Fruit fly (Drosophila melanogaster) whole organism, embryonic: ENCODE measurements around the gene CG43448.

Experiments
- Adf1 ChIP-seq: fragments of 200-800 bp; sonication (Bioruptor generic); IDR thresholded peaks from 2 replicates; pipeline ENCODE4 v1.3.6; 2022; ENCODE audit warnings: missing biosample characterization, missing genetic modification characterization
- Antp ChIP-seq: fragments of 200-800 bp; sonication (Bioruptor generic); optimal IDR thresholded peaks from 3 replicates; lab custom pipeline; 2016; ENCODE audit warnings: missing biosample characterization, missing genetic modification characterization
- Atf-2 ChIP-seq: fragments of 200-800 bp; sonication (Bioruptor generic); optimal IDR thresholded peaks from 2 replicates; lab custom pipeline; 2016; ENCODE audit warnings: missing biosample characterization, missing genetic modification characterization
- Atf6 ChIP-seq: fragments of 200-800 bp; sonication (Bioruptor generic); IDR thresholded peaks from 2 replicates; pipeline ENCODE4 v1.3.6; 2022; ENCODE audit warnings: missing biosample characterization, missing genetic modification characterization
- CG10274 ChIP-seq: fragments of 200-800 bp; sonication (Bioruptor generic); optimal IDR thresholded peaks from 3 replicates; lab custom pipeline; 2017; ENCODE audit warnings: missing biosample characterization, mild to moderate bottlenecking, missing genetic modification characterization
- CG10959 ChIP-seq: fragments of 200-800 bp; sonication (Bioruptor generic); IDR thresholded peaks from 2 replicates; pipeline ENCODE4 v1.3.6; 2022; ENCODE audit warnings: missing biosample characterization, missing genetic modification characterization
- CG11398 ChIP-seq: fragments of 200-800 bp; sonication (Bioruptor generic); optimal IDR thresholded peaks from 2 replicates; lab custom pipeline; 2016; ENCODE audit warnings: missing biosample characterization, missing genetic modification characterization
- CG12299 ChIP-seq: fragments of 200-800 bp; sonication (Bioruptor generic); optimal IDR thresholded peaks from 2 replicates; lab custom pipeline; 2018; ENCODE audit warnings: missing biosample characterization, mild to moderate bottlenecking, missing genetic modification characterization
- CG14050 ChIP-seq: fragments of 200-800 bp; sonication (Bioruptor generic); IDR thresholded peaks from 3 replicates; pipeline ENCODE4 v1.3.6; 2022; ENCODE audit warnings: missing biosample characterization, missing genetic modification characterization
- CG16815 ChIP-seq: fragments of 200-800 bp; sonication (Bioruptor generic); optimal IDR thresholded peaks from 3 replicates; lab custom pipeline; 2017; ENCODE audit warnings: missing biosample characterization, mild to moderate bottlenecking, missing genetic modification characterization
- CG17612 ChIP-seq: fragments of 200-800 bp; sonication (Bioruptor generic); IDR thresholded peaks from 2 replicates; pipeline ENCODE4 v1.3.6; 2022; ENCODE audit warnings: missing biosample characterization, missing genetic modification characterization
- CG1832 ChIP-seq: fragments of 200-800 bp; sonication (Bioruptor generic); optimal IDR thresholded peaks from 2 replicates; lab custom pipeline; 2017; ENCODE audit warnings: missing biosample characterization, mild to moderate bottlenecking, missing genetic modification characterization, inconsistent platforms
- CG2120 ChIP-seq: fragments of 200-800 bp; sonication (Bioruptor generic); optimal IDR thresholded peaks from 3 replicates; lab custom pipeline; 2016; ENCODE audit warnings: missing biosample characterization, missing genetic modification characterization
- CG34224 ChIP-seq: fragments of 200-800 bp; sonication (Bioruptor generic); IDR thresholded peaks from 3 replicates; pipeline ENCODE4 v1.3.6; 2022; ENCODE audit warnings: missing biosample characterization, missing genetic modification characterization; ENCODE audit not compliant: partially characterized antibody
- D ChIP-seq, 2 experiments: fragments of 200-800 bp in 1 of 2; fragments of >200 bp in 1 of 2; sonication (Bioruptor generic) in 1 of 2; optimal IDR thresholded peaks; 2 replicates in 1 of 2; 3 replicates in 1 of 2; lab custom pipeline; 2017; ENCODE audit warnings: mild to moderate bottlenecking in 1 of 2, missing biosample characterization in 1 of 2, missing genetic modification characterization in 1 of 2, missing genetic modification reagents in 1 of 2
- Hr3 ChIP-seq: fragments of 200-800 bp; sonication (Bioruptor generic); optimal IDR thresholded peaks from 3 replicates; lab custom pipeline; 2016; ENCODE audit warnings: missing biosample characterization, missing genetic modification characterization
- Mes4 ChIP-seq: fragments of 200-800 bp; sonication (Bioruptor generic); optimal IDR thresholded peaks from 2 replicates; lab custom pipeline; 2016; ENCODE audit warnings: missing biosample characterization, missing genetic modification characterization
- NFAT ChIP-seq: fragments of 200-800 bp; sonication (Bioruptor generic); IDR thresholded peaks from 2 replicates; pipeline ENCODE4 v1.3.6; 2022; ENCODE audit warnings: missing biosample characterization, missing genetic modification characterization
- Nf-YB ChIP-seq: fragments of 200-800 bp; sonication (Bioruptor generic); optimal IDR thresholded peaks from 3 replicates; lab custom pipeline; 2019; ENCODE audit warnings: missing biosample characterization, mild to moderate bottlenecking, missing genetic modification characterization, moderate library complexity
- Nf-YC ChIP-seq: fragments of 200-800 bp; optimal IDR thresholded peaks from 3 replicates; lab custom pipeline; 2019; ENCODE audit warnings: missing biosample characterization, mild to moderate bottlenecking, missing genetic modification characterization, moderate library complexity
- Poxn ChIP-seq: fragments of 200-800 bp; sonication (Bioruptor generic); IDR thresholded peaks from 2 replicates; pipeline ENCODE4 v1.3.6; 2022; ENCODE audit warnings: missing biosample characterization, missing genetic modification characterization
- Rx ChIP-seq: fragments of 200-800 bp; sonication (Bioruptor generic); IDR thresholded peaks from 2 replicates; pipeline ENCODE4 v1.3.6; 2022; ENCODE audit warnings: missing biosample characterization, missing genetic modification characterization
- Sox100B ChIP-seq: fragments of 200-800 bp; sonication (Bioruptor generic); optimal IDR thresholded peaks from 3 replicates; lab custom pipeline; 2018; ENCODE audit warnings: missing biosample characterization, mild to moderate bottlenecking, missing genetic modification characterization
- Sox102F ChIP-seq: fragments of 200-800 bp; sonication (Bioruptor generic); optimal IDR thresholded peaks from 2 replicates; lab custom pipeline; 2018; ENCODE audit warnings: missing biosample characterization, mild to moderate bottlenecking, missing genetic modification characterization, moderate library complexity
- Usf ChIP-seq: fragments of 200-800 bp; sonication (Bioruptor generic); optimal IDR thresholded peaks from 2 replicates; lab custom pipeline; 2017; ENCODE audit warnings: missing genotype, missing biosample characterization, missing genetic modification characterization
- ac ChIP-seq: fragments of 200-800 bp; sonication (Bioruptor generic); optimal IDR thresholded peaks from 3 replicates; lab custom pipeline; 2017; ENCODE audit warnings: missing biosample characterization, mild to moderate bottlenecking, missing genetic modification characterization
- cad ChIP-seq: fragments of >200 bp; optimal IDR thresholded peaks from 2 replicates; lab custom pipeline; 2017; ENCODE audit warnings: missing biosample characterization, missing genetic modification characterization
- cg ChIP-seq: fragments of 200-800 bp; sonication (Bioruptor generic); optimal IDR thresholded peaks from 3 replicates; lab custom pipeline; 2019; ENCODE audit warnings: missing biosample characterization, mild to moderate bottlenecking, missing genetic modification characterization, moderate library complexity
- dysf ChIP-seq: fragments of 200-800 bp; sonication (Bioruptor generic); IDR thresholded peaks from 3 replicates; pipeline ENCODE4 v1.3.6; 2022; ENCODE audit warnings: missing biosample characterization, missing genetic modification characterization
- fu2 ChIP-seq: fragments of 200-800 bp; sonication (Bioruptor generic); optimal IDR thresholded peaks from 2 replicates; lab custom pipeline; 2016; ENCODE audit warnings: missing biosample characterization, missing genetic modification characterization
- gcm ChIP-seq: fragments of 200-800 bp; sonication (Bioruptor generic); optimal IDR thresholded peaks from 2 replicates; lab custom pipeline; 2019; ENCODE audit warnings: missing biosample characterization, mild to moderate bottlenecking, missing genetic modification characterization, moderate library complexity
- gcm2 ChIP-seq: fragments of 200-800 bp; sonication (Bioruptor generic); optimal IDR thresholded peaks from 2 replicates; lab custom pipeline; 2016; ENCODE audit warnings: missing biosample characterization, missing genetic modification characterization
- gfzf ChIP-seq: fragments of 200-800 bp; sonication (Bioruptor generic); optimal IDR thresholded peaks from 2 replicates; lab custom pipeline; 2016; ENCODE audit warnings: missing biosample characterization, mild to moderate bottlenecking, missing genetic modification characterization, moderate library complexity
- grau ChIP-seq: fragments of 200-800 bp; optimal IDR thresholded peaks from 3 replicates; lab custom pipeline; 2019; ENCODE audit warnings: missing biosample characterization, mild to moderate bottlenecking, missing genetic modification characterization, moderate library complexity
- her ChIP-seq: fragments of 200-800 bp; sonication (Bioruptor generic); optimal IDR thresholded peaks from 2 replicates; lab custom pipeline; 2016; ENCODE audit warnings: missing biosample characterization, missing genetic modification characterization
- ind ChIP-seq: fragments of 200-800 bp; sonication (Bioruptor generic); optimal IDR thresholded peaks from 3 replicates; lab custom pipeline; 2016; ENCODE audit warnings: missing biosample characterization, missing genetic modification characterization
- lbe ChIP-seq: fragments of 200-800 bp; sonication (Bioruptor generic); optimal IDR thresholded peaks from 2 replicates; lab custom pipeline; 2016; ENCODE audit warnings: missing biosample characterization, mild to moderate bottlenecking, missing genetic modification characterization
- odd ChIP-seq: fragments of 200-800 bp; sonication (Bioruptor generic); optimal IDR thresholded peaks from 2 replicates; lab custom pipeline; 2017; ENCODE audit warnings: missing biosample characterization, mild to moderate bottlenecking, missing genetic modification characterization
- onecut ChIP-seq: fragments of 200-800 bp; sonication (Bioruptor generic); IDR thresholded peaks from 2 replicates; pipeline ENCODE4 v1.3.6; 2022; ENCODE audit warnings: missing biosample characterization, missing genetic modification characterization
- pan ChIP-seq, 4 experiments: fragments of >200 bp in 3 of 4; fragments of 200-800 bp in 1 of 4; sonication (Bioruptor generic) in 1 of 4; optimal IDR thresholded peaks in 3 of 4; IDR thresholded peaks in 1 of 4; 2 replicates each; pipeline versions ENCODE4 v1.3.6 to Lab custom; 2017 to 2022; ENCODE audit warnings: missing biosample characterization in 2 of 4, missing genetic modification characterization in 2 of 4, mixed read lengths in 1 of 4
- prd ChIP-seq, 3 experiments: fragments of >200 bp in 2 of 3; fragments of 200-800 bp in 1 of 3; sonication (Bioruptor generic) in 1 of 3; optimal IDR thresholded peaks in 2 of 3; IDR thresholded peaks in 1 of 3; 2 replicates in 2 of 3; 3 replicates in 1 of 3; pipeline versions ENCODE4 v1.3.6 to Lab custom; 2017 to 2022; ENCODE audit warnings: missing biosample characterization in 1 of 3, missing genetic modification characterization in 1 of 3
- pros ChIP-seq: fragments of 200-800 bp; sonication (Bioruptor generic); optimal IDR thresholded peaks from 3 replicates; lab custom pipeline; 2019; ENCODE audit warnings: missing biosample characterization, mild to moderate bottlenecking, missing genetic modification characterization, moderate library complexity
- seq ChIP-seq: fragments of 200-800 bp; sonication (Bioruptor generic); IDR thresholded peaks from 2 replicates; pipeline ENCODE4 v1.3.6; 2022; ENCODE audit warnings: missing biosample characterization, missing genetic modification characterization
- sna ChIP-seq: fragments of 200-800 bp; sonication (Bioruptor generic); IDR thresholded peaks from 2 replicates; pipeline ENCODE4 v1.3.6; 2022; ENCODE audit warnings: missing biosample characterization, missing genetic modification characterization; ENCODE audit not compliant: partially characterized antibody
- sqz ChIP-seq: fragments of 200-800 bp; sonication (Bioruptor generic); optimal IDR thresholded peaks from 3 replicates; lab custom pipeline; 2018; ENCODE audit warnings: missing biosample characterization, mild to moderate bottlenecking, missing genetic modification characterization
- stc ChIP-seq: fragments of 200-800 bp; sonication (Bioruptor generic); IDR thresholded peaks from 2 replicates; pipeline ENCODE4 v1.3.6; 2022; ENCODE audit warnings: missing biosample characterization, missing genetic modification characterization
- tio ChIP-seq: fragments of 200-800 bp; sonication (Bioruptor generic); optimal IDR thresholded peaks from 2 replicates; lab custom pipeline; 2017; ENCODE audit warnings: missing biosample characterization, missing genetic modification characterization, inconsistent platforms
- vfl ChIP-seq: fragments of 200-800 bp; sonication (Bioruptor generic); optimal IDR thresholded peaks from 2 replicates; lab custom pipeline; 2016; ENCODE audit warnings: missing biosample characterization, missing genetic modification characterization
- vnd ChIP-seq: fragments of 200-800 bp; sonication (Bioruptor generic); IDR thresholded peaks from 3 replicates; pipeline ENCODE4 v1.3.6; 2022; ENCODE audit warnings: missing biosample characterization, missing genetic modification characterization; ENCODE audit not compliant: partially characterized antibody
- zen ChIP-seq: fragments of 200-800 bp; sonication (Bioruptor generic); optimal IDR thresholded peaks from 3 replicates; lab custom pipeline; 2018; ENCODE audit warnings: missing biosample characterization, mild to moderate bottlenecking, missing genetic modification characterization, moderate library complexity

CG43448 gene

dm6 chr3R:30273898-30274297 is 36.4 kb upstream of the CG43448 start (continued):
- no peak for TF ChIP-seq CG16815 (GFP tag; lab: Kevin White, UChicago)
- TF ChIP-seq CG2120 (GFP tag; lab: Kevin White, UChicago), result no peak
- TF ChIP-seq lbe (GFP tag; lab: Kevin White, UChicago), result no peak
- TF ChIP-seq cad, result peak; percentile 90
- TF ChIP-seq dysf, result no peak
- TF ChIP-seq CG14050, result no peak
- TF ChIP-seq grau (tag; lab: Kevin White, UChicago), result no peak
- peak; percentile 95 for TF ChIP-seq Nf-YB
- no peak for TF ChIP-seq vfl
- peak; percentile 42 for TF ChIP-seq D (optimal IDR thresholded peaks at IDR 0.05; lab: Kevin White, UChicago)
- no peak for TF ChIP-seq D (GFP tag; optimal IDR thresholded peaks at IDR 0.05; lab: Kevin White, UChicago)
- no peak for TF ChIP-seq sna (GFP tag; lab: Robert Waterston, UW)
- TF ChIP-seq vnd (GFP tag; lab: Robert Waterston, UW), result no peak
- TF ChIP-seq zen (tag; lab: Kevin White, UChicago), result no peak
- no peak for TF ChIP-seq CG34224 (GFP tag; lab: Robert Waterston, UW)
- no peak for TF ChIP-seq CG12299 (tag; lab: Kevin White, UChicago)
- peak; percentile 36 for TF ChIP-seq CG1832 (GFP tag; lab: Kevin White, UChicago)
- peak; percentile 52 for TF ChIP-seq cg (GFP tag; lab: Kevin White, UChicago)
- TF ChIP-seq CG10959 (GFP tag; lab: Robert Waterston, UW), result no peak
- no peak for TF ChIP-seq Antp (GFP tag; lab: Kevin White, UChicago)
- TF ChIP-seq Poxn (GFP tag; lab: Robert Waterston, UW), result no peak
- no peak for TF ChIP-seq Mes4 (GFP tag; lab: Kevin White, UChicago)
- no peak for TF ChIP-seq prd (optimal IDR thresholded peaks at IDR 0.05; lab: Kevin White, UChicago)
- no peak for TF ChIP-seq prd (GFP tag; IDR thresholded peaks at IDR 0.05; lab: Robert Waterston, UW)
- TF ChIP-seq Adf1 (GFP tag; lab: Robert Waterston, UW), result no peak
- peak; percentile 94 for TF ChIP-seq Nf-YC
- no peak for TF ChIP-seq tio (GFP tag; lab: Kevin White, UChicago)
- TF ChIP-seq odd, result no peak
- no peak for TF ChIP-seq ind
- TF ChIP-seq onecut (GFP tag; lab: Robert Waterston, UW), result no peak
- TF ChIP-seq CG17612, result no peak
- TF ChIP-seq seq, result peak; percentile 45; the same call in 1 of the 2 replicates
- no peak for TF ChIP-seq stc (GFP tag; lab: Robert Waterston, UW)
- TF ChIP-seq Usf (GFP tag; lab: Kevin White, UChicago), result no peak
- no peak for TF ChIP-seq Atf6
- TF ChIP-seq CG10274 (GFP tag; lab: Kevin White, UChicago), result no peak
- TF ChIP-seq sqz (GFP tag; lab: Kevin White, UChicago), result no peak
- TF ChIP-seq gcm2 (GFP tag; lab: Kevin White, UChicago), result no peak
- peak; percentile 66 for TF ChIP-seq gcm
- no peak for TF ChIP-seq pros (GFP tag; lab: Kevin White, UChicago)
- TF ChIP-seq Rx (GFP tag; lab: Robert Waterston, UW), result no peak
- TF ChIP-seq fu2 (GFP tag; lab: Kevin White, UChicago), result no peak
- no peak for TF ChIP-seq Atf-2 (GFP tag; lab: Kevin White, UChicago)
- no peak for TF ChIP-seq Sox100B (GFP tag; lab: Kevin White, UChicago)
- no peak for TF ChIP-seq CG11398
- TF ChIP-seq Sox102F (GFP tag; lab: Kevin White, UChicago), result no peak
- no peak for TF ChIP-seq Hr3 (GFP tag; lab: Kevin White, UChicago)
- no peak for TF ChIP-seq her (GFP tag; lab: Kevin White, UChicago)
- no peak for TF ChIP-seq gfzf (GFP tag; lab: Kevin White, UChicago)
- TF ChIP-seq pan (optimal IDR thresholded peaks at IDR 0.05; lab: Kevin White, UChicago), result no peak
- TF ChIP-seq pan (GFP tag; optimal IDR thresholded peaks at IDR 0.05 in 1 of 2, IDR thresholded peaks at IDR 0.05 in 1 of 2), result no peak
- no peak for TF ChIP-seq ac (GFP tag; lab: Kevin White, UChicago)
- 0 out of 2 replicates have a peak, but pooled peaks have one; percentile 21 for TF ChIP-seq NFAT
